Fruit fly (Drosophila melanogaster): ENCODE measurements around the gene CG42367.

Gene CG42367

DNA sequence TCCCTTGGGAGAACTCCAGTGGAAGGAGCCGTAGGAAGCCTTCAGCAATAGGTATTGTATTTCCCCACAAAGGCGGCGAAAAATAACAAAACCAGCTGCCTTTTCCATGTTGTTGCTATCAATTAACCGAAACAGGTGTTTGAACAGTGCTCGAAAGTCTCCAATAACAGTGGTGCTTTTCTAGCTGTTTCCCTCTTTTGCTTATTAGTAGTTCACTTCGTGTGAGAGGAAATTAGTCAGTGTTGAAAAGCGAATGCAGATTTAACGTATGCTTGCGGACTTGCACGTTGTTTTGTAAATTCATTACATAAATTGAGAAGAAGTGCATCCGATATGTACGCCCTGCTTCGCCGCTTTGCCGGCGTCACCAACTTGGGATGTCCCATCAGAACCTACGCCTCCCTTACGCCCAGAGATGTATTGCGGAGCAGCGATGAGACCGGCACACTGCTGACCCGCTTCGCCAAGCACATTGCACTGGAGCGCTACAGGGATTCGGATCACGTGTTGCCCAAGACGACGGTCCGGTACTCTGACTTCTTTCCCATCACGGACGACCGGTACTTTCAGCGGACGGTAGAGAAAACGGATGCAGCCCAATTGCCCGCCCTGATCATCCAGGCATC is 8.4 kb downstream of the CG42367 start, which contains the start of the genes Datp and CG4619 (continued):
- TF ChIP-seq CG4424 (GFP tag; optimal IDR thresholded peaks at IDR 0.05) (peak; percentile 2), CG30020 (tag; optimal IDR thresholded peaks at IDR 0.05) (no peak), CG12744 (GFP tag; optimal IDR thresholded peaks at IDR 0.05) (no peak), CG2116 (GFP tag; optimal IDR thresholded peaks at IDR 0.05) (peak; percentile 29), CG31365 (tag; optimal IDR thresholded peaks at IDR 0.05) (no peak), shn (GFP tag; optimal IDR thresholded peaks at IDR 0.05) (peak; percentile 76), Usf (GFP tag; optimal IDR thresholded peaks at IDR 0.05) (no peak), sisA (GFP tag; IDR thresholded peaks at IDR 0.05) (no peak), Med (GFP tag) (peak; percentile 96), CG1602 (GFP tag; optimal IDR thresholded peaks at IDR 0.05) (no peak), ems (GFP tag; optimal IDR thresholded peaks at IDR 0.05) (no peak), chm (GFP tag; IDR thresholded peaks at IDR 0.05) (no peak), Nf-YA (GFP tag; IDR thresholded peaks at IDR 0.05) (no peak), Elba2 (GFP tag; optimal IDR thresholded peaks at IDR 0.05) (peak; percentile 61), hth (optimal IDR thresholded peaks at IDR 0.05) (no peak), CG15514 (GFP tag; optimal IDR thresholded peaks at IDR 0.05) (peak; percentile 97), row (GFP tag; IDR thresholded peaks at IDR 0.05) (peak; percentile 61), tup (GFP tag; optimal IDR thresholded peaks at IDR 0.05) (no peak), ash1 (GFP tag; optimal IDR thresholded peaks at IDR 0.05) (no peak), CG3281 (GFP tag; optimal IDR thresholded peaks at IDR 0.05) (peak; percentile 32), gt (GFP tag; IDR thresholded peaks at IDR 0.05) (no peak), Six4 (GFP tag; optimal IDR thresholded peaks at IDR 0.05) (no peak), CG8290 (GFP tag; optimal IDR thresholded peaks at IDR 0.05) (no peak), CG8290 (tag; optimal IDR thresholded peaks at IDR 0.05) (no peak), fru (optimal IDR thresholded peaks at IDR 0.05) (no peak), maf-S (GFP tag; optimal IDR thresholded peaks at IDR 0.05) (peak; percentile 25), CG32767 (GFP tag; IDR thresholded peaks at IDR 0.05) (no peak), inv (GFP tag; IDR thresholded peaks at IDR 0.05; ENCODE audit: partially characterized antibody) (no peak), Antp (GFP tag; optimal IDR thresholded peaks at IDR 0.05) (peak; percentile 33), cad (GFP tag; optimal IDR thresholded peaks at IDR 0.05) (no peak), Mes4 (GFP tag; optimal IDR thresholded peaks at IDR 0.05) (no peak), pb (GFP tag; optimal IDR thresholded peaks at IDR 0.05) (no peak), cato (GFP tag; optimal IDR thresholded peaks at IDR 0.05; ENCODE audit: borderline replicate concordance) (no peak), HHEX (GFP tag; optimal IDR thresholded peaks at IDR 0.05) (peak; percentile 7), CG5180 (GFP tag; optimal IDR thresholded peaks at IDR 0.05) (no peak), ssp (GFP tag; IDR thresholded peaks at IDR 0.05) (no peak), seq (GFP tag; IDR thresholded peaks at IDR 0.05) (no peak), CG14710 (tag; optimal IDR thresholded peaks at IDR 0.05) (peak; percentile 37), chn (GFP tag; optimal IDR thresholded peaks at IDR 0.05) (no peak), CG15073 (GFP tag; optimal IDR thresholded peaks at IDR 0.05) (no peak), CG13775 (GFP tag; optimal IDR thresholded peaks at IDR 0.05) (no peak), D (optimal IDR thresholded peaks at IDR 0.05) (no peak), D (GFP tag; optimal IDR thresholded peaks at IDR 0.05) (no peak), Dek (tag; optimal IDR thresholded peaks at IDR 0.05) (no peak), sna (GFP tag; IDR thresholded peaks at IDR 0.05; ENCODE audit: partially characterized antibody) (no peak; the same call in 1 of the 2 replicates), CG14860 (GFP tag; IDR thresholded peaks at IDR 0.05; ENCODE audit: partially characterized antibody) (0 out of 3 replicates have a peak, but pooled peaks have one; percentile 7), CG10209 (GFP tag; optimal IDR thresholded peaks at IDR 0.05) (peak; percentile 50), CG7963 (GFP tag; IDR thresholded peaks at IDR 0.05; ENCODE audit: partially characterized antibody) (no peak; the same call in 2 of the 3 replicates), insv (GFP tag; optimal IDR thresholded peaks at IDR 0.05) (no peak), CG12769 (tag; optimal IDR thresholded peaks at IDR 0.05) (no peak), CG30403 (GFP tag; optimal IDR thresholded peaks at IDR 0.05) (no peak), CG1529 (GFP tag; optimal IDR thresholded peaks at IDR 0.05) (no peak)

All from whole organism, embryonic.